Fruit fly (Drosophila melanogaster) whole organism, wandering third instar larva: Measurements from ENCODE around the gene ssp.
A peak's percentile ranks its signal among the peaks of the same experiment; 100 is the strongest.

Experiments used
- Dfd ChIP-seq: fragments of >200 bp; optimal IDR thresholded peaks from 2 replicates; lab custom pipeline; 2017; ENCODE audit warnings: missing biosample characterization, missing genetic modification characterization
- Hr78 ChIP-seq: fragments of >200 bp; optimal IDR thresholded peaks from 2 replicates; lab custom pipeline; 2017; ENCODE audit warnings: missing biosample characterization, missing genetic modification characterization
- Myc ChIP-seq: fragments of >200 bp; optimal IDR thresholded peaks from 2 replicates; lab custom pipeline; 2017
- Rel ChIP-seq, 2 experiments: fragments of 200-800 bp; sonication (Bioruptor generic) in 1 of 2; optimal IDR thresholded peaks; 2 replicates in 1 of 2; 3 replicates in 1 of 2; lab custom pipeline; 2016 to 2019; ENCODE audit warnings: mild to moderate bottlenecking in 2 of 2, missing biosample characterization in 2 of 2, missing genetic modification characterization in 2 of 2, moderate library complexity in 1 of 2
- br ChIP-seq: fragments of 200-800 bp; sonication (Bioruptor generic); optimal IDR thresholded peaks from 2 replicates; lab custom pipeline; 2016; ENCODE audit warnings: missing biosample characterization, missing genetic modification characterization
- ey ChIP-seq: fragments of 200-800 bp; sonication (Bioruptor generic); optimal IDR thresholded peaks from 2 replicates; lab custom pipeline; 2016; ENCODE audit warnings: missing biosample characterization, missing genetic modification characterization
- fru ChIP-seq: fragments of 200-800 bp; sonication (Bioruptor generic); optimal IDR thresholded peaks from 3 replicates; lab custom pipeline; 2016; ENCODE audit warnings: missing biosample characterization, mild to moderate bottlenecking, missing genetic modification characterization
- h ChIP-seq: fragments of 200-800 bp; sonication (Bioruptor generic); optimal IDR thresholded peaks from 3 replicates; lab custom pipeline; 2016; ENCODE audit warnings: missing biosample characterization, mild to moderate bottlenecking, missing genetic modification characterization
- lola ChIP-seq: fragments of >200 bp; optimal IDR thresholded peaks from 2 replicates; lab custom pipeline; 2017; ENCODE audit warnings: missing biosample characterization, missing genetic modification characterization
- psq ChIP-seq: fragments of 200-800 bp; sonication (Bioruptor generic); optimal IDR thresholded peaks from 3 replicates; lab custom pipeline; 2017; ENCODE audit warnings: missing biosample characterization, mild to moderate bottlenecking, missing genetic modification characterization, moderate library complexity
- rgr ChIP-seq: fragments of 200-800 bp; sonication (Bioruptor generic); optimal IDR thresholded peaks from 3 replicates; lab custom pipeline; 2016; ENCODE audit warnings: missing biosample characterization, mild to moderate bottlenecking, missing genetic modification characterization
- tai ChIP-seq: sonication (Bioruptor generic); optimal IDR thresholded peaks from 2 replicates; lab custom pipeline; 2016; ENCODE audit warnings: missing biosample characterization, missing genetic modification characterization
- usp ChIP-seq: fragments of >200 bp; optimal IDR thresholded peaks from 2 replicates; lab custom pipeline; 2017; ENCODE audit warnings: missing biosample characterization, missing genetic modification characterization
- woc ChIP-seq: sonication (Bioruptor generic); optimal IDR thresholded peaks from 2 replicates; lab custom pipeline; 2016; ENCODE audit warnings: missing biosample characterization, mild to moderate bottlenecking, missing genetic modification characterization

DNA sequence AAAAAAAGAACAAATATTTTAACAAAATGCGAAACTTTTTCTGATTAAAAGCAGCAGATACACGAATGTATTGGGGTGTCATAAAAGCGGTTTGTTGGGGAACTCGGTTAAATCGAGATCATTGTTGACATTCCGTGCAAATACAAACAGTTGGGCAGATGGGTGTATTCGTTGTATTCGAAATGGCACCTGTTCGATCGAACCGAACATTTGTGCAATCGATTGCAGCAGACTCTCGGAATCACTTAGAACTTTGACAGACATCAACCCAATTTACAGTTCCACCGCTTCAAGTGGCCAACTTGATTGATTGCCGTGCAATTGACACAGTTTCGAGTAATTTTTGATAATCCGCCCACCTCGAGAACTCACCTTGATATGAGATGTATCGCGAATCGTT, 37.6 kb upstream of the ssp start:
- no peak for TF ChIP-seq usp (GFP tag; lab: Kevin White, UChicago)
- TF ChIP-seq psq (GFP tag; lab: Kevin White, UChicago): no peak
- peak; percentile 5 for TF ChIP-seq h (GFP tag; lab: Kevin White, UChicago)
- TF ChIP-seq Myc: no peak
- TF ChIP-seq woc: no peak
- no peak for TF ChIP-seq Hr78 (GFP tag; lab: Kevin White, UChicago)
- peak; percentile 10 for TF ChIP-seq fru (GFP tag; lab: Kevin White, UChicago)
- no peak for TF ChIP-seq Dfd
- peak; percentile 63 for TF ChIP-seq rgr
- no peak for TF ChIP-seq ey (GFP tag; lab: Kevin White, UChicago)
- TF ChIP-seq lola (GFP tag; lab: Kevin White, UChicago): no peak
- no peak for TF ChIP-seq Rel (GFP tag; optimal IDR thresholded peaks at IDR 0.05; lab: Kevin White, UChicago)
- no peak for TF ChIP-seq Rel (tag; optimal IDR thresholded peaks at IDR 0.05; lab: Kevin White, UChicago)
- TF ChIP-seq tai (GFP tag; lab: Kevin White, UChicago): peak; percentile 15
- no peak for TF ChIP-seq br
